Worm (Caenorhabditis elegans): ENCODE results near the gene ttbk-7.
"Not testable (repeated sequence)": the region's sequence is repeated elsewhere in the genome, so short reads cannot be mapped to it uniquely, and the experiment has no call there.

Gene ttbk-7

ce11 chrV:12869948-12870347, 25.7 kb downstream of the ttbk-7 start, which contains the start of gene T07F10.3:
T07F10.3 (minus strand) TSS chrV:12870045.
- peak; percentile 57 for TF ChIP-seq hmg-4 (GFP tag; optimal IDR thresholded peaks at IDR 0.05)
- peak; percentile 53 for TF ChIP-seq hnd-1 (tag; optimal IDR thresholded peaks at IDR 0.05)
- TF ChIP-seq sea-1 (GFP tag; conservative IDR thresholded peaks at IDR 0.05) = peak; percentile 74; the same call in 1 of the 2 replicates
- TF ChIP-seq ama-1 (optimal IDR thresholded peaks at IDR 0.05) = no peak
- no peak for TF ChIP-seq ets-7 (tag; optimal IDR thresholded peaks at IDR 0.05)
- TF ChIP-seq tbx-37 (GFP tag; conservative IDR thresholded peaks at IDR 0.05) = peak; percentile 96
- TF ChIP-seq scrt-1 (GFP tag; IDR thresholded peaks at IDR 0.05) = no peak
- no peak for TF ChIP-seq ceh-13 (GFP tag; optimal IDR thresholded peaks at IDR 0.05)
- peak; percentile 26 for TF ChIP-seq F13C5.2 (tag; optimal IDR thresholded peaks at IDR 0.05)
- TF ChIP-seq tra-4 (tag; optimal IDR thresholded peaks at IDR 0.05) = no peak
- no peak for TF ChIP-seq pes-1 (GFP tag; IDR thresholded peaks at IDR 0.05)
- TF ChIP-seq tbx-11 (GFP tag; IDR thresholded peaks at IDR 0.05) = no peak
- TF ChIP-seq flt-1 (GFP tag; IDR thresholded peaks at IDR 0.05) = peak; percentile 57

ce11 chrV:12867997-12868396, 27.7 kb downstream of the ttbk-7 start, which contains the start of gene nspg-1:
nspg-1 (minus strand) TSS chrV:12868097.
- TF ChIP-seq flt-1 (GFP tag; IDR thresholded peaks at IDR 0.05) (no peak), hmg-4 (GFP tag; optimal IDR thresholded peaks at IDR 0.05) (no peak), tbx-37 (GFP tag; conservative IDR thresholded peaks at IDR 0.05) (no peak)

- not testable (repeated sequence) for TF ChIP-seq scrt-1 (GFP tag; IDR thresholded peaks at IDR 0.05); F13C5.2 (tag; optimal IDR thresholded peaks at IDR 0.05); tra-4 (tag; optimal IDR thresholded peaks at IDR 0.05)
These were observed 30.1 kb downstream of the ttbk-7 start, which contains the start of gene T07F10.5 for ce11 chrV:12865615-12866014. T07F10.5 (plus strand) TSS chrV:12865915.

ce11 chrV:12859144-12859543, 36.5 kb downstream of the ttbk-7 start, which contains the start of gene anp-1:
anp-1 (plus strand) TSS chrV:12859444.
- TF ChIP-seq aly-1 (tag; optimal IDR thresholded peaks at IDR 0.05) (no peak), tbx-11 (GFP tag; IDR thresholded peaks at IDR 0.05) (no peak), tra-4 (tag; optimal IDR thresholded peaks at IDR 0.05) (no peak), F13C5.2 (tag; optimal IDR thresholded peaks at IDR 0.05) (no peak), ama-1 (optimal IDR thresholded peaks at IDR 0.05) (no peak), ets-7 (tag; optimal IDR thresholded peaks at IDR 0.05) (no peak), pes-1 (GFP tag; IDR thresholded peaks at IDR 0.05) (no peak), sea-1 (GFP tag; conservative IDR thresholded peaks at IDR 0.05) (no peak), hmg-4 (GFP tag; optimal IDR thresholded peaks at IDR 0.05) (no peak), hmbx-1 (tag; optimal IDR thresholded peaks at IDR 0.05) (no peak), scrt-1 (GFP tag; IDR thresholded peaks at IDR 0.05) (no peak), tbx-37 (GFP tag; conservative IDR thresholded peaks at IDR 0.05) (no peak)

ce11 chrV:12854766-12855165, 40.9 kb downstream of the ttbk-7 start, which contains the start of gene C44H9.7:
C44H9.7 (minus strand) TSS chrV:12854866.
- TF ChIP-seq hmg-4 (GFP tag; optimal IDR thresholded peaks at IDR 0.05) = no peak

ce11 chrV:12852355-12852754, 43.3 kb downstream of the ttbk-7 start:
- no peak for TF ChIP-seq aly-1 (tag; optimal IDR thresholded peaks at IDR 0.05)
- TF ChIP-seq F13C5.2 (tag; optimal IDR thresholded peaks at IDR 0.05) = no peak
- TF ChIP-seq tra-4 (tag; optimal IDR thresholded peaks at IDR 0.05) = no peak
- no peak for TF ChIP-seq ceh-13 (GFP tag; optimal IDR thresholded peaks at IDR 0.05)
- no peak for TF ChIP-seq tbx-37 (GFP tag; conservative IDR thresholded peaks at IDR 0.05)
- no peak for TF ChIP-seq ceh-36 (tag; optimal IDR thresholded peaks at IDR 0.05)
- no peak for TF ChIP-seq B0310.2 (tag; optimal IDR thresholded peaks at IDR 0.05)
- no peak for TF ChIP-seq hmg-4 (GFP tag; optimal IDR thresholded peaks at IDR 0.05)
- no peak for TF ChIP-seq scrt-1 (GFP tag; IDR thresholded peaks at IDR 0.05)
- no peak for TF ChIP-seq hnd-1 (tag; optimal IDR thresholded peaks at IDR 0.05)
- TF ChIP-seq ets-7 (tag; optimal IDR thresholded peaks at IDR 0.05) = no peak
- TF ChIP-seq pes-1 (GFP tag; IDR thresholded peaks at IDR 0.05) = no peak
- TF ChIP-seq sea-1 (GFP tag; conservative IDR thresholded peaks at IDR 0.05) = no peak
- TF ChIP-seq tbx-11 (GFP tag; IDR thresholded peaks at IDR 0.05) = no peak
- TF ChIP-seq hmbx-1 (tag; optimal IDR thresholded peaks at IDR 0.05) = no peak
- no peak for TF ChIP-seq flt-1 (GFP tag; IDR thresholded peaks at IDR 0.05)

ce11 chrV:12849736-12850135, 45.9 kb downstream of the ttbk-7 start, which contains the start of gene C44H9.5:
C44H9.5 (minus strand) TSS chrV:12849864.
- TF ChIP-seq hmg-4 (GFP tag; optimal IDR thresholded peaks at IDR 0.05) = no peak
- no peak for TF ChIP-seq ets-7 (tag; optimal IDR thresholded peaks at IDR 0.05)
- no peak for TF ChIP-seq aly-1 (tag; optimal IDR thresholded peaks at IDR 0.05)
- no peak for TF ChIP-seq ama-1 (optimal IDR thresholded peaks at IDR 0.05)
- TF ChIP-seq pes-1 (GFP tag; IDR thresholded peaks at IDR 0.05) = no peak
- no peak for TF ChIP-seq B0310.2 (tag; optimal IDR thresholded peaks at IDR 0.05)
- TF ChIP-seq ceh-36 (tag; optimal IDR thresholded peaks at IDR 0.05) = no peak
- TF ChIP-seq ceh-13 (GFP tag; optimal IDR thresholded peaks at IDR 0.05) = no peak
- no peak for TF ChIP-seq tra-4 (tag; optimal IDR thresholded peaks at IDR 0.05)

- TF ChIP-seq ets-7 (tag; optimal IDR thresholded peaks at IDR 0.05) (no peak), aly-1 (tag; optimal IDR thresholded peaks at IDR 0.05) (no peak), tbx-37 (GFP tag; conservative IDR thresholded peaks at IDR 0.05) (no peak), sea-1 (GFP tag; conservative IDR thresholded peaks at IDR 0.05) (no peak), hnd-1 (tag; optimal IDR thresholded peaks at IDR 0.05) (no peak), pes-1 (GFP tag; IDR thresholded peaks at IDR 0.05) (no peak), ceh-36 (tag; optimal IDR thresholded peaks at IDR 0.05) (no peak), hmbx-1 (tag; optimal IDR thresholded peaks at IDR 0.05) (no peak)
These were observed 50.4 kb downstream of the ttbk-7 start, which contains the start of gene C44H9.6 for ce11 chrV:12845247-12845646. C44H9.6 (minus strand) TSS chrV:12845347.
